Fruit fly (Drosophila melanogaster) whole organism, embryonic: ENCODE measurements around the gene Mst89B.
A peak's percentile ranks its signal among the peaks of the same experiment; 100 is the strongest.

Source experiments
- CG10321 ChIP-seq: fragments of 200-800 bp; sonication (Bioruptor generic); IDR thresholded peaks from 2 replicates; pipeline ENCODE4 v1.3.6; 2022; ENCODE audit warnings: missing biosample characterization, missing genetic modification characterization
- CG31388 ChIP-seq: fragments of 200-800 bp; sonication (Bioruptor generic); optimal IDR thresholded peaks from 2 replicates; lab custom pipeline; 2016; ENCODE audit warnings: missing biosample characterization, missing genetic modification characterization
- Hey ChIP-seq: fragments of 200-800 bp; sonication (Bioruptor generic); optimal IDR thresholded peaks from 3 replicates; lab custom pipeline; 2018; ENCODE audit warnings: missing biosample characterization, mild to moderate bottlenecking, missing genetic modification characterization
- dysf ChIP-seq: fragments of 200-800 bp; sonication (Bioruptor generic); IDR thresholded peaks from 3 replicates; pipeline ENCODE4 v1.3.6; 2022; ENCODE audit warnings: missing biosample characterization, missing genetic modification characterization
- psq ChIP-seq: fragments of 200-800 bp; sonication (Bioruptor generic); optimal IDR thresholded peaks from 2 replicates; lab custom pipeline; 2017; ENCODE audit warnings: missing biosample characterization, missing genetic modification characterization
- stc ChIP-seq: fragments of 200-800 bp; sonication (Bioruptor generic); IDR thresholded peaks from 2 replicates; pipeline ENCODE4 v1.3.6; 2022; ENCODE audit warnings: missing biosample characterization, missing genetic modification characterization

DNA sequence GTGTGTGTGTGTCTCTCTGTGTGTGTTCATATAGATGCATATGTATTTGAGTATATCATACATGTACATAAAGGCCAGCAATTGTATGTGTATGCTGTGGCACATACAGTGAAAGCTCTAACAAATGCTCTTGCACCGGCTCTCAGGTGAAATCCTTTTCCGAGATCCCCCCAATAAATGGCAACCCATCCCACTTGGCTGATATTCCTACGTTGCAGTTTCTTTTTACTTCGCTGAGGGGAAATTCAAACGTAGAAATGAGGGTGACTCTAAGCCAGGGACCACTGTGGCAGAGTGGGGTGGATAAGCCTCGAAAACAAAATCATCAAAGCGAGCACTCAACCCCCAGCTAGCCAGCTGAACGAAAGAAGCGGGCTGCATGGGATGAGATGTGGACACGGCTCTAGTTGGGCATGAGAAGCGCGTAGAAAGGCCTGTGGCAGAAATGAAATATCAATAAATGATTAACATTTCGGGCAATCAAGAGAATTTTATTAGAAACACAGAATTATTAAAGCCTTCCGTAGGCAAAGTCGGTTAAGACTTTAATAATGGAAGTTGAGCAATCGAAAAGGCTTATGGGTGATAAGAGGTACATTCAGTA is 44.4 kb upstream of the Mst89B start:
- TF ChIP-seq CG31388 (GFP tag; lab: Kevin White, UChicago) (peak; percentile 99), Hey (tag; lab: Kevin White, UChicago) (peak; percentile 97), psq (peak; percentile 95), dysf (GFP tag; lab: Robert Waterston, UW) (peak; percentile 100), stc (GFP tag; lab: Robert Waterston, UW) (peak; percentile 100), CG10321 (GFP tag; lab: Robert Waterston, UW) (peak; percentile 87)
